Worm (Caenorhabditis elegans) whole organism, young adult: ENCODE results near the gene grd-12.

Experiments
- B0019.2 ChIP-seq: fragments of 200-800 bp; sonication (Bioruptor generic); conservative IDR thresholded peaks from 2 replicates; pipeline ENCODE4 v1.3.6; 2022; ENCODE audit warnings: missing genetic modification reagents, missing genetic modification characterization, missing compliant biosample characterization
- C06A6.2 ChIP-seq: fragments of 200-800 bp; sonication (Bioruptor generic); conservative IDR thresholded peaks from 2 replicates; pipeline ENCODE4 v1.3.6; 2022; ENCODE audit warnings: missing genetic modification characterization, missing compliant biosample characterization
- F39B2.1 ChIP-seq: fragments of 200-800 bp; sonication (Bioruptor generic); IDR thresholded peaks from 2 replicates; pipeline ENCODE4 v1.3.6; 2022; ENCODE audit warnings: missing genetic modification reagents, missing genetic modification characterization, missing compliant biosample characterization
- F57A8.1 ChIP-seq: fragments of 200-800 bp; sonication (Bioruptor generic); optimal IDR thresholded peaks from 2 replicates; lab custom pipeline; 2018; ENCODE audit warnings: mild to moderate bottlenecking, missing genetic modification characterization, moderate library complexity, missing compliant biosample characterization
- F57C9.4 ChIP-seq: sonication (generic microtip); optimal IDR thresholded peaks from 2 replicates; lab custom pipeline; 2017; ENCODE audit warnings: mild to moderate bottlenecking, missing genetic modification characterization, missing compliant biosample characterization
- Y53F4B.3 ChIP-seq: fragments of 200-800 bp; sonication (Bioruptor generic); IDR thresholded peaks from 2 replicates; pipeline ENCODE4 v1.3.6; 2022; ENCODE audit warnings: missing genetic modification reagents, missing genetic modification characterization, missing compliant biosample characterization
- Y53G8AR.9 ChIP-seq: fragments of 200-800 bp; sonication (Bioruptor generic); conservative IDR thresholded peaks from 2 replicates; pipeline ENCODE4 v1.3.6; 2022; ENCODE audit warnings: missing genetic modification reagents, missing genetic modification characterization, missing compliant biosample characterization
- Y67H2A.10 ChIP-seq: fragments of 200-800 bp; sonication (Bioruptor generic); conservative IDR thresholded peaks from 2 replicates; pipeline ENCODE4 v1.3.6; 2022; ENCODE audit warnings: missing genetic modification reagents, missing genetic modification characterization, missing compliant biosample characterization
- Y79H2A.3 ChIP-seq: fragments of 200-800 bp; sonication (Bioruptor generic); conservative IDR thresholded peaks from 2 replicates; pipeline ENCODE4 v1.3.6; 2022; ENCODE audit warnings: missing genetic modification reagents, missing genetic modification characterization, missing compliant biosample characterization
- atf-7 ChIP-seq: sonication (generic microtip); optimal IDR thresholded peaks from 2 replicates; lab custom pipeline; 2017; ENCODE audit warnings: mild to moderate bottlenecking, missing genetic modification characterization, missing compliant biosample characterization
- athp-1 ChIP-seq: sonication (generic microtip); optimal IDR thresholded peaks from 2 replicates; lab custom pipeline; 2017; ENCODE audit warnings: mild to moderate bottlenecking, missing genetic modification characterization, missing compliant biosample characterization
- attf-5 ChIP-seq: fragments of 200-800 bp; sonication (Bioruptor generic); optimal IDR thresholded peaks from 2 replicates; lab custom pipeline; 2018; ENCODE audit warnings: mild to moderate bottlenecking, missing genetic modification characterization, missing compliant biosample characterization
- attf-6 ChIP-seq: fragments of 200-800 bp; sonication (Bioruptor generic); IDR thresholded peaks from 2 replicates; pipeline ENCODE4 v1.3.6; 2022; ENCODE audit warnings: missing genetic modification reagents, missing genetic modification characterization, missing compliant biosample characterization
- ceh-27 ChIP-seq: fragments of 200-800 bp; sonication (Bioruptor generic); optimal IDR thresholded peaks from 2 replicates; lab custom pipeline; 2018; ENCODE audit warnings: mild to moderate bottlenecking, missing genetic modification characterization, moderate library complexity, missing compliant biosample characterization
- ceh-40 ChIP-seq: fragments of 200-800 bp; sonication (Bioruptor generic); IDR thresholded peaks from 2 replicates; pipeline ENCODE4 v1.3.6; 2022; ENCODE audit warnings: missing genetic modification characterization, missing compliant biosample characterization
- ceh-58 ChIP-seq: fragments of 200-800 bp; sonication (Bioruptor generic); IDR thresholded peaks from 2 replicates; pipeline ENCODE4 v1.3.6; 2022; ENCODE audit warnings: missing genetic modification characterization, missing compliant biosample characterization
- chd-7 ChIP-seq: sonication (generic microtip); optimal IDR thresholded peaks from 2 replicates; lab custom pipeline; 2016; ENCODE audit warnings: mild to moderate bottlenecking, missing genetic modification characterization, moderate library complexity, missing compliant biosample characterization
- die-1 ChIP-seq: sonication (generic microtip); optimal IDR thresholded peaks from 2 replicates; lab custom pipeline; 2016; ENCODE audit warnings: missing genotype, mild to moderate bottlenecking, missing genetic modification characterization, missing compliant biosample characterization
- dox-1 ChIP-seq: fragments of 200-800 bp; sonication (Bioruptor generic); IDR thresholded peaks from 2 replicates; pipeline ENCODE4 v1.3.6; 2022; ENCODE audit warnings: missing genetic modification reagents, missing genetic modification characterization, missing compliant biosample characterization
- ekl-4 ChIP-seq: fragments of 200-800 bp; sonication (Bioruptor generic); IDR thresholded peaks from 2 replicates; pipeline ENCODE4 v1.3.6; 2022; ENCODE audit warnings: missing genetic modification reagents, missing genetic modification characterization, missing compliant biosample characterization
- gei-17 ChIP-seq: fragments of 200-800 bp; sonication (Bioruptor generic); optimal IDR thresholded peaks from 2 replicates; lab custom pipeline; 2018; ENCODE audit warnings: mild to moderate bottlenecking, missing genetic modification characterization, missing compliant biosample characterization
- him-1 ChIP-seq: sonication (generic microtip); optimal IDR thresholded peaks from 2 replicates; lab custom pipeline; 2016; ENCODE audit warnings: missing genotype, missing genetic modification reagents, missing genetic modification characterization, missing compliant biosample characterization
- hmg-20 ChIP-seq: fragments of 200-800 bp; sonication (Bioruptor generic); IDR thresholded peaks from 2 replicates; pipeline ENCODE4 v1.3.6; 2022; ENCODE audit warnings: missing genetic modification reagents, missing genetic modification characterization, missing compliant biosample characterization
- hrde-1 ChIP-seq: sonication (generic microtip); optimal IDR thresholded peaks from 2 replicates; lab custom pipeline; 2016; ENCODE audit warnings: missing genetic modification characterization, mild to moderate bottlenecking, missing compliant biosample characterization, moderate library complexity, missing genotype, missing genetic modification reagents, borderline replicate concordance
- hsf-1 ChIP-seq: fragments of 200-800 bp; sonication (Bioruptor generic); IDR thresholded peaks from 2 replicates; pipeline ENCODE4 v1.3.6; 2022; ENCODE audit warnings: missing genetic modification reagents, missing genetic modification characterization, missing compliant biosample characterization
- lag-1 ChIP-seq: fragments of 200-800 bp; sonication (Bioruptor generic); IDR thresholded peaks from 2 replicates; pipeline ENCODE4 v1.3.6; 2022; ENCODE audit warnings: missing genetic modification reagents, missing genetic modification characterization, missing compliant biosample characterization
- lin-26 ChIP-seq: fragments of 200-800 bp; sonication (Bioruptor generic); IDR thresholded peaks from 2 replicates; pipeline ENCODE4 v1.3.6; 2022; ENCODE audit warnings: missing genetic modification reagents, missing genetic modification characterization, missing compliant biosample characterization
- lin-54 ChIP-seq: fragments of 200-800 bp; sonication (Bioruptor generic); optimal IDR thresholded peaks from 2 replicates; lab custom pipeline; 2018; ENCODE audit warnings: mild to moderate bottlenecking, missing genetic modification characterization, missing compliant biosample characterization
- lsl-1 ChIP-seq: fragments of 200-800 bp; sonication (Bioruptor generic); optimal IDR thresholded peaks from 2 replicates; lab custom pipeline; 2018; ENCODE audit warnings: mild to moderate bottlenecking, missing genetic modification characterization, moderate library complexity, missing compliant biosample characterization
- madf-6 ChIP-seq: fragments of 200-800 bp; sonication (Bioruptor generic); IDR thresholded peaks from 2 replicates; pipeline ENCODE4 v1.3.6; 2022; ENCODE audit warnings: missing genetic modification reagents, missing genetic modification characterization, missing compliant biosample characterization
- mcd-1 ChIP-seq: fragments of 200-800 bp; sonication (Bioruptor generic); IDR thresholded peaks from 2 replicates; pipeline ENCODE4 v1.3.6; 2022; ENCODE audit warnings: missing genetic modification reagents, missing genetic modification characterization, missing compliant biosample characterization
- mes-4 ChIP-seq: sonication (generic microtip); optimal IDR thresholded peaks from 2 replicates; lab custom pipeline; 2016; ENCODE audit warnings: missing genotype, missing genetic modification characterization, missing compliant biosample characterization
- nhr-179 ChIP-seq: sonication (generic microtip); optimal IDR thresholded peaks from 2 replicates; lab custom pipeline; 2016; ENCODE audit warnings: mild to moderate bottlenecking, missing genetic modification characterization, missing compliant biosample characterization
- nhr-80 ChIP-seq: sonication (generic microtip); optimal IDR thresholded peaks from 2 replicates; lab custom pipeline; 2016; ENCODE audit warnings: missing genetic modification characterization, missing compliant biosample characterization
- pha-4 ChIP-seq: fragments of 150-350 bp; sonication (generic microtip); optimal IDR thresholded peaks from 2 replicates; lab custom pipeline; 2014; ENCODE audit warnings: missing biosample characterization, missing genetic modification reagents, missing genetic modification characterization
- rcor-1 ChIP-seq: fragments of 200-800 bp; sonication (Bioruptor generic); IDR thresholded peaks from 2 replicates; pipeline ENCODE4 v1.3.6; 2022; ENCODE audit warnings: missing genetic modification reagents, missing genetic modification characterization, missing compliant biosample characterization
- sdz-38 ChIP-seq: sonication (generic microtip); optimal IDR thresholded peaks from 2 replicates; lab custom pipeline; 2016; ENCODE audit warnings: missing genotype, missing genetic modification characterization, missing compliant biosample characterization
- snpc-1.1 ChIP-seq: sonication (generic microtip); optimal IDR thresholded peaks from 2 replicates; lab custom pipeline; 2017; ENCODE audit warnings: missing genetic modification characterization, mild to moderate bottlenecking, missing compliant biosample characterization, antibody characterized with exemption, moderate library complexity, missing genotype, missing genetic modification reagents; ENCODE audit not compliant: insufficient read depth
- tbp1 ChIP-seq: fragments of 200-800 bp; sonication (Bioruptor generic); optimal IDR thresholded peaks from 2 replicates; lab custom pipeline; 2018; ENCODE audit warnings: mild to moderate bottlenecking, missing genetic modification characterization, missing compliant biosample characterization
- tbx-9 ChIP-seq: sonication (generic microtip); optimal IDR thresholded peaks from 2 replicates; lab custom pipeline; 2016; ENCODE audit warnings: borderline replicate concordance, missing genetic modification characterization, inconsistent platforms, missing compliant biosample characterization
- xnd-1 ChIP-seq: sonication (generic microtip); optimal IDR thresholded peaks from 2 replicates; lab custom pipeline; 2016; ENCODE audit warnings: missing genotype, missing genetic modification reagents, missing genetic modification characterization, missing compliant biosample characterization
- zfh-2 ChIP-seq: fragments of 200-800 bp; sonication (Bioruptor generic); conservative IDR thresholded peaks from 2 replicates; pipeline ENCODE4 v1.3.6; 2022; ENCODE audit warnings: missing genetic modification reagents, missing genetic modification characterization, missing compliant biosample characterization
- zim-3 ChIP-seq: sonication (generic microtip); optimal IDR thresholded peaks from 2 replicates; lab custom pipeline; 2017; ENCODE audit warnings: mild to moderate bottlenecking, missing genetic modification characterization, moderate library complexity, missing compliant biosample characterization
- ztf-25 ChIP-seq: fragments of 200-800 bp; sonication (Bioruptor generic); IDR thresholded peaks from 2 replicates; pipeline ENCODE4 v1.3.6; 2022; ENCODE audit warnings: missing genetic modification reagents, missing genetic modification characterization, missing compliant biosample characterization
- ztf-6 ChIP-seq: fragments of 200-800 bp; sonication (Bioruptor generic); IDR thresholded peaks from 2 replicates; pipeline ENCODE4 v1.3.6; 2022; ENCODE audit warnings: missing genetic modification reagents, missing genetic modification characterization, missing compliant biosample characterization

grd-12 gene

DNA sequence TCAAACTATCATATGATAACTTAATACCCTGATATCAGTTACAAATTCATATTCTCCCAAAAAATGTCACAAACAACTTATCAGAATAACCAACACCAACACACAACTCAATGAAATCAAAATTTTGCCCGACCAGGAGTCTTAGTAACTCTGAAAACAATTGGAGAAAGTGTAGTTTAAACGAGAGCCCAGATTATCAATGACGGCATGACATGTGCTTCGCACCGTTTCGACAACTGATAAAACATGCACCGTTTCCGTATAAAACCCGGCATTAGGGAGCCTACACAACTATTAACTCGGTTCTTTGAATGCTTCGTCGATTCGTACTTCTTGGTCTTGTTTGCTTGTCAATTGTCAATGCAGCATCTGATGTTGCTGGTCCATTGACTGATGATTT, 15.3 kb downstream of the grd-12 start, which contains the start of gene fil-1:
fil-1 (plus strand) TSS at position 219 of the 400 bp plus-strand sequence.
- TF ChIP-seq hrde-1 (tag; lab: Kevin White, UChicago) (no peak), nhr-80 (tag; lab: Kevin White, UChicago) (peak; percentile 22), dox-1 (no peak)

DNA sequence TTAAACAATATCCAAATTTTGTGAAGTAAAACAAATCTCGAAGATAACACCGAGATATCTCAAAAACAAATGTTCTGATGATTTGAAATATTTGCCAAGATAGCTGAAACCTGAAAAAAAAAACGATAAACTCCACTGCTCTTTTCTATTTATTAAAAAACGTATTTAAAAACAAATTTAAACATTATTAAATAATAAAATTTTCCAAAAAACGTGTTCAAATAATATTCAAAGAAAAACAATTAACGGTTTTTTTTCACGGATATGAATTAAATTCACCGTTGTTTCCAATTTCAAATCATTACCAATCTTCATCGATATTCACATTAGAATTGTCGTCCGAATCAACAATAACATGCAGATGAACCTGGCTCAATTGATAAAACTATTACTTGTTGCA, 17.9 kb downstream of the grd-12 start, which contains the start of gene irld-14:
irld-14 (plus strand) TSS at position 301 of the 400 bp plus-strand sequence.
- no peak for TF ChIP-seq sdz-38
- no peak for TF ChIP-seq ztf-6 (GFP tag; lab: Robert Waterston, UW)
- TF ChIP-seq F39B2.1 (GFP tag; lab: Robert Waterston, UW): no peak
- TF ChIP-seq lag-1 (GFP tag; lab: Robert Waterston, UW): no peak
- no peak for TF ChIP-seq chd-7 (tag; lab: Kevin White, UChicago)
- TF ChIP-seq rcor-1 (GFP tag; lab: Robert Waterston, UW): no peak
- TF ChIP-seq C06A6.2: no peak
- no peak for TF ChIP-seq die-1 (tag; lab: Kevin White, UChicago)
- TF ChIP-seq Y53G8AR.9 (GFP tag; lab: Robert Waterston, UW): no peak
- TF ChIP-seq xnd-1 (tag; lab: Kevin White, UChicago): no peak
- no peak for TF ChIP-seq atf-7 (tag; lab: Kevin White, UChicago)
- no peak for TF ChIP-seq lsl-1 (GFP tag; lab: Kevin White, UChicago)
- no peak for TF ChIP-seq attf-5 (GFP tag; lab: Kevin White, UChicago)
- no peak for TF ChIP-seq ekl-4 (GFP tag; lab: Robert Waterston, UW)
- no peak for TF ChIP-seq B0019.2 (GFP tag; lab: Robert Waterston, UW)
- no peak for TF ChIP-seq F57A8.1 (GFP tag; lab: Kevin White, UChicago)
- no peak for TF ChIP-seq pha-4 (tag; lab: Kevin White, UChicago)

DNA sequence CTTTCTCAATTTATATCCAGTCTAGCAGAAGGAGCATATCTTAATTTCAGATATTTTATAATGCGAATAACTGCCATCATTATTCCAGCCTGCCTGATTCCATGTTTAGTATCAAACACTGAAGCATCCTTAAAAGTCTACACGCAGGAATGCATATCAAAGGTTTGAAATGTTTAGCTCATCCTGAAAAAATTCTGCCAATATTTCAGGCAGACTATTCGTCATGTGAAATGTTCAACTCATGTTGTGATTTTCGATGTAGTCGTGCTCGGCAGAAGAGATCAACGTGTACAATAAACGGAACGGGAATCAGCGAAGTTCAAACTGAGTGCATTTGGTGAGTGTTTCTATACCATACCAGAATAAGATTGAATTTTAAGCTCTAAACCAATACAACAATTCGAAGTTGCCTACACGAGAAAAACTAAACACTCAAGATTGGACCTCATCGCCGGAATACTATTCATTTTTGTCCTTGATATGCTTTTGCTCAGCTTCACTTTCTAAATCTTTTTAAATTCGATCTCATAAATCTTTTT, 21.2 kb downstream of the grd-12 start, which contains the start of gene T01C3.11:
T01C3.11 (plus strand) TSS at position 51 of the 539 bp plus-strand sequence.
- TF ChIP-seq pha-4 (tag; lab: Kevin White, UChicago) (no peak), hsf-1 (GFP tag; lab: Robert Waterston, UW) (peak; percentile 5; the same call in 1 of the 2 replicates), tbx-9 (tag; lab: Kevin White, UChicago) (no peak), lin-26 (GFP tag; lab: Robert Waterston, UW) (no peak), him-1 (tag; lab: Kevin White, UChicago) (no peak), zfh-2 (GFP tag; lab: Robert Waterston, UW) (no peak), Y79H2A.3 (no peak), nhr-179 (tag; lab: Kevin White, UChicago) (no peak), atf-7 (tag; lab: Kevin White, UChicago) (no peak), gei-17 (no peak), Y53F4B.3 (no peak), F57C9.4 (tag; lab: Kevin White, UChicago) (no peak), mcd-1 (GFP tag; lab: Robert Waterston, UW) (no peak), tbp1 (GFP tag; lab: Kevin White, UChicago) (peak; percentile 32), zim-3 (tag; lab: Kevin White, UChicago) (no peak), snpc-1.1 (tag; lab: Kevin White, UChicago) (peak; percentile 35), lin-54 (peak; percentile 25), ceh-58 (GFP tag; lab: Robert Waterston, UW) (no peak), athp-1 (tag; lab: Kevin White, UChicago) (peak; percentile 34), hrde-1 (tag; lab: Kevin White, UChicago) (peak; percentile 84), attf-6 (peak; percentile 53; the same call in 1 of the 2 replicates), madf-6 (peak; percentile 57), ceh-40 (GFP tag; lab: Robert Waterston, UW) (0 out of 2 replicates have a peak, but pooled peaks have one; percentile 11), ztf-25 (GFP tag; lab: Robert Waterston, UW) (no peak), ekl-4 (GFP tag; lab: Robert Waterston, UW) (peak; percentile 56; the same call in 1 of the 2 replicates), hmg-20 (GFP tag; lab: Robert Waterston, UW) (no peak), sdz-38 (no peak), Y67H2A.10 (GFP tag; lab: Robert Waterston, UW) (no peak), ceh-27 (GFP tag; lab: Kevin White, UChicago) (no peak), mes-4 (tag; lab: Kevin White, UChicago) (peak; percentile 16)
